Fruit fly (Drosophila melanogaster) whole organism, pupa: ENCODE data around the gene mRpL27.

Experiments
- CG34367 ChIP-seq: fragments of 200-800 bp; sonication (Bioruptor generic); optimal IDR thresholded peaks from 2 replicates; lab custom pipeline; 2018; ENCODE audit warnings: missing biosample characterization, mild to moderate bottlenecking, missing genetic modification characterization
- D1 ChIP-seq: fragments of 200-800 bp; sonication (Bioruptor generic); optimal IDR thresholded peaks from 2 replicates; lab custom pipeline; 2018; ENCODE audit warnings: missing biosample characterization, mild to moderate bottlenecking, missing genetic modification characterization, moderate library complexity
- EcR ChIP-seq: fragments of 200-800 bp; sonication (Bioruptor generic); optimal IDR thresholded peaks from 3 replicates; lab custom pipeline; 2019; ENCODE audit warnings: missing biosample characterization, missing genetic modification characterization, mild to moderate bottlenecking, moderate library complexity, missing genetic modification reagents
- Pif1A ChIP-seq: fragments of 200-800 bp; sonication (Bioruptor generic); optimal IDR thresholded peaks from 3 replicates; lab custom pipeline; 2016; ENCODE audit warnings: missing biosample characterization, missing genetic modification characterization
- rn ChIP-seq: fragments of 200-800 bp; sonication (Bioruptor generic); IDR thresholded peaks from 2 replicates; pipeline ENCODE4 v1.3.6; 2022; ENCODE audit warnings: missing biosample characterization, missing genetic modification characterization

DNA sequence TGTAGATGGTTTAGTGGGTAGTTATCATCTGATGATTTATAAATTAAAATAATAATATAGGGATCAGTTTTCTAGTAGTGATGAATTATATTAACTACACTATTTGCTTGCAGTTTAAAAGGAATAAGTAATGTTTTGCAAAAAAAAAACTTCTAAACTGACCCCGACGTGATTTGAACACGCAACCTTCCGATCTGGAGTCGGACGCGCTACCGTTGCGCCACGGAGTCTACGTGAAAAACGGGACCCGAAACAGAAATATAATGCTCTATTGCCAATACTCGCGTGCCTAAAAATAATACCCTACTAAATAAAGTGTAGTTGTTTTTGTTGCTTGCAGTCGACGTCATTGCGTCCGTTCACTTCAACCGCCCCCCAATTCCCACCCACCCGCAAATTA lies 40.6 kb downstream of the mRpL27 start:
- TF ChIP-seq EcR (GFP tag; lab: Kevin White, UChicago) (no peak), CG34367 (tag; lab: Kevin White, UChicago) (no peak), rn (GFP tag; lab: Robert Waterston, UW) (no peak), D1 (tag; lab: Kevin White, UChicago) (no peak), Pif1A (GFP tag; lab: Kevin White, UChicago) (no peak)
